Worm (Caenorhabditis elegans): Measurements from ENCODE around the gene T28A8.5.

T28A8.5 gene

ce11 chrIII:13530017-13530416, 28.6 kb downstream of the T28A8.5 start:
- TF ChIP-seq ceh-13 (GFP tag; optimal IDR thresholded peaks at IDR 0.05): no peak
- 0 out of 2 replicates have a peak, but pooled peaks have one; percentile 2 for TF ChIP-seq pes-1 (GFP tag; IDR thresholded peaks at IDR 0.05)
- TF ChIP-seq ama-1 (optimal IDR thresholded peaks at IDR 0.05): no peak
- no peak for TF ChIP-seq B0310.2 (tag; optimal IDR thresholded peaks at IDR 0.05)
- no peak for TF ChIP-seq hnd-1 (tag; optimal IDR thresholded peaks at IDR 0.05)
- no peak for TF ChIP-seq tbx-37 (GFP tag; conservative IDR thresholded peaks at IDR 0.05)
- TF ChIP-seq ets-7 (tag; optimal IDR thresholded peaks at IDR 0.05): no peak
- no peak for TF ChIP-seq tbx-11 (GFP tag; IDR thresholded peaks at IDR 0.05)

ce11 chrIII:13530838-13531237, 29.4 kb downstream of the T28A8.5 start:
- TF ChIP-seq pes-1 (GFP tag; IDR thresholded peaks at IDR 0.05): no peak

- TF ChIP-seq scrt-1 (GFP tag; IDR thresholded peaks at IDR 0.05): no peak
- TF ChIP-seq ama-1 (optimal IDR thresholded peaks at IDR 0.05): no peak
- TF ChIP-seq F13C5.2 (tag; optimal IDR thresholded peaks at IDR 0.05): no peak
- TF ChIP-seq aly-1 (tag; optimal IDR thresholded peaks at IDR 0.05): no peak
- no peak for TF ChIP-seq hmbx-1 (tag; optimal IDR thresholded peaks at IDR 0.05)
- no peak for TF ChIP-seq tbx-11 (GFP tag; IDR thresholded peaks at IDR 0.05)
- no peak for TF ChIP-seq tbx-37 (GFP tag; conservative IDR thresholded peaks at IDR 0.05)
- no peak for TF ChIP-seq sea-1 (GFP tag; conservative IDR thresholded peaks at IDR 0.05)
- TF ChIP-seq flt-1 (GFP tag; IDR thresholded peaks at IDR 0.05): no peak
- TF ChIP-seq pes-1 (GFP tag; IDR thresholded peaks at IDR 0.05): no peak
- TF ChIP-seq B0310.2 (tag; optimal IDR thresholded peaks at IDR 0.05): no peak
Measured at ce11 chrIII:13534704-13535103, 33.3 kb downstream of the T28A8.5 start.

- no peak for TF ChIP-seq ceh-13 (GFP tag; optimal IDR thresholded peaks at IDR 0.05)
- TF ChIP-seq hnd-1 (tag; optimal IDR thresholded peaks at IDR 0.05): no peak
- TF ChIP-seq sea-1 (GFP tag; conservative IDR thresholded peaks at IDR 0.05): no peak
- no peak for TF ChIP-seq scrt-1 (GFP tag; IDR thresholded peaks at IDR 0.05)
- TF ChIP-seq B0310.2 (tag; optimal IDR thresholded peaks at IDR 0.05): no peak
- TF ChIP-seq tbx-11 (GFP tag; IDR thresholded peaks at IDR 0.05): no peak
- TF ChIP-seq F13C5.2 (tag; optimal IDR thresholded peaks at IDR 0.05): no peak
- TF ChIP-seq ama-1 (optimal IDR thresholded peaks at IDR 0.05): no peak
- TF ChIP-seq tbx-37 (GFP tag; conservative IDR thresholded peaks at IDR 0.05): no peak
- TF ChIP-seq ceh-36 (tag; optimal IDR thresholded peaks at IDR 0.05): no peak
- TF ChIP-seq flt-1 (GFP tag; IDR thresholded peaks at IDR 0.05): no peak
- TF ChIP-seq pes-1 (GFP tag; IDR thresholded peaks at IDR 0.05): no peak
- TF ChIP-seq ets-7 (tag; optimal IDR thresholded peaks at IDR 0.05): no peak
Measured at ce11 chrIII:13535735-13536390, 34.4 kb downstream of the T28A8.5 start.

ce11 chrIII:13540791-13541190, 39.4 kb downstream of the T28A8.5 start:
- no peak for TF ChIP-seq F13C5.2 (tag; optimal IDR thresholded peaks at IDR 0.05)
- TF ChIP-seq tra-4 (tag; optimal IDR thresholded peaks at IDR 0.05): no peak
- no peak for TF ChIP-seq ceh-36 (tag; optimal IDR thresholded peaks at IDR 0.05)
- TF ChIP-seq pes-1 (GFP tag; IDR thresholded peaks at IDR 0.05): no peak
- TF ChIP-seq hnd-1 (tag; optimal IDR thresholded peaks at IDR 0.05): no peak
- TF ChIP-seq hmbx-1 (tag; optimal IDR thresholded peaks at IDR 0.05): no peak
- no peak for TF ChIP-seq B0310.2 (tag; optimal IDR thresholded peaks at IDR 0.05)
- no peak for TF ChIP-seq ceh-13 (GFP tag; optimal IDR thresholded peaks at IDR 0.05)
- TF ChIP-seq tbx-37 (GFP tag; conservative IDR thresholded peaks at IDR 0.05): no peak
- no peak for TF ChIP-seq scrt-1 (GFP tag; IDR thresholded peaks at IDR 0.05)
- no peak for TF ChIP-seq ama-1 (optimal IDR thresholded peaks at IDR 0.05)
- no peak for TF ChIP-seq ets-7 (tag; optimal IDR thresholded peaks at IDR 0.05)
- no peak for TF ChIP-seq tbx-11 (GFP tag; IDR thresholded peaks at IDR 0.05)

- TF ChIP-seq sea-1 (GFP tag; conservative IDR thresholded peaks at IDR 0.05): no peak
- TF ChIP-seq tbx-37 (GFP tag; conservative IDR thresholded peaks at IDR 0.05): no peak
- TF ChIP-seq ceh-13 (GFP tag; optimal IDR thresholded peaks at IDR 0.05): no peak
- TF ChIP-seq flt-1 (GFP tag; IDR thresholded peaks at IDR 0.05): no peak
- TF ChIP-seq ceh-36 (tag; optimal IDR thresholded peaks at IDR 0.05): no peak
- no peak for TF ChIP-seq hmbx-1 (tag; optimal IDR thresholded peaks at IDR 0.05)
- TF ChIP-seq hmg-4 (GFP tag; optimal IDR thresholded peaks at IDR 0.05): no peak
- no peak for TF ChIP-seq ets-7 (tag; optimal IDR thresholded peaks at IDR 0.05)
- TF ChIP-seq scrt-1 (GFP tag; IDR thresholded peaks at IDR 0.05): no peak
- no peak for TF ChIP-seq tbx-11 (GFP tag; IDR thresholded peaks at IDR 0.05)
- no peak for TF ChIP-seq hnd-1 (tag; optimal IDR thresholded peaks at IDR 0.05)
Measured at ce11 chrIII:13542458-13542857, 41.0 kb downstream of the T28A8.5 start.

- TF ChIP-seq pes-1 (GFP tag; IDR thresholded peaks at IDR 0.05) (no peak), flt-1 (GFP tag; IDR thresholded peaks at IDR 0.05) (no peak), hmg-4 (GFP tag; optimal IDR thresholded peaks at IDR 0.05) (no peak), ets-7 (tag; optimal IDR thresholded peaks at IDR 0.05) (no peak), ceh-13 (GFP tag; optimal IDR thresholded peaks at IDR 0.05) (no peak), sea-1 (GFP tag; conservative IDR thresholded peaks at IDR 0.05) (no peak)
Measured at ce11 chrIII:13543434-13543833, 42.0 kb downstream of the T28A8.5 start, which contains the start of gene acs-5. Gene acs-5, minus strand, starts transcription at chrIII:13543534.

- no peak for TF ChIP-seq F13C5.2 (tag; optimal IDR thresholded peaks at IDR 0.05)
- TF ChIP-seq B0310.2 (tag; optimal IDR thresholded peaks at IDR 0.05): no peak
- TF ChIP-seq tbx-37 (GFP tag; conservative IDR thresholded peaks at IDR 0.05): no peak
- TF ChIP-seq aly-1 (tag; optimal IDR thresholded peaks at IDR 0.05): no peak
- TF ChIP-seq hmg-4 (GFP tag; optimal IDR thresholded peaks at IDR 0.05): no peak
- no peak for TF ChIP-seq tbx-11 (GFP tag; IDR thresholded peaks at IDR 0.05)
- TF ChIP-seq ceh-36 (tag; optimal IDR thresholded peaks at IDR 0.05): no peak
- TF ChIP-seq ceh-13 (GFP tag; optimal IDR thresholded peaks at IDR 0.05): no peak
- TF ChIP-seq scrt-1 (GFP tag; IDR thresholded peaks at IDR 0.05): no peak
- TF ChIP-seq flt-1 (GFP tag; IDR thresholded peaks at IDR 0.05): no peak
- no peak for TF ChIP-seq ets-7 (tag; optimal IDR thresholded peaks at IDR 0.05)
- no peak for TF ChIP-seq pes-1 (GFP tag; IDR thresholded peaks at IDR 0.05)
- TF ChIP-seq ama-1 (optimal IDR thresholded peaks at IDR 0.05): no peak
- TF ChIP-seq tra-4 (tag; optimal IDR thresholded peaks at IDR 0.05): no peak
- no peak for TF ChIP-seq hnd-1 (tag; optimal IDR thresholded peaks at IDR 0.05)
- TF ChIP-seq sea-1 (GFP tag; conservative IDR thresholded peaks at IDR 0.05): no peak
- no peak for TF ChIP-seq hmbx-1 (tag; optimal IDR thresholded peaks at IDR 0.05)
Measured at ce11 chrIII:13544593-13544992, 43.2 kb downstream of the T28A8.5 start.

Measured in whole organism, early embryonic.